Worm (Caenorhabditis elegans): ENCODE measurements around the gene K03B8.8.

DNA sequence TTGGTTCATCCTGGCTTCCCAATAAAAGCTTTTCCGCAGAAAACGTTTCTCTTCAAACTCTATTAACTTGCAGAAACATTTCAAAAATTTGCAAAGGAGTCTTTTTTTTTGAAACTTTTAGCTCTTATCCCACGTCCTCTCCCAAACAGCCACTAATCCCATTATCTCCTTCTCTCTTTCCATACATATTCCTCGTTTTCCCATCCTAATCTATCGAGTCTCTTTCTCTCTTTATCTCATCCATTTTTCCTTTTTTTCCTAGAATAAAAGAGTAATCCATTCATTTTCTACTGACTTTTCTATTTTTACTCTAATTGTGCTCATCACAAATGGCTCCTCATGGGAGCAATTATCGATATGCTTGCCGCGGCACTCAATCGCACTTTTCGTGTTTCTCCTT lies 17.9 kb upstream of the K03B8.8 start:
- no peak for TF ChIP-seq dao-5 (tag; optimal IDR thresholded peaks at IDR 0.05)
- no peak for TF ChIP-seq W03F9.2 (tag; optimal IDR thresholded peaks at IDR 0.05)
- TF ChIP-seq him-1 (tag; optimal IDR thresholded peaks at IDR 0.05), result no peak
